Worm (Caenorhabditis elegans) whole organism, L4 larva: Measurements from ENCODE around the gene gpch-1.
A peak's percentile ranks its signal among the peaks of the same experiment; 100 is the strongest.

Source experiments
- D1046.2 ChIP-seq: fragments of 200-800 bp; sonication (Bioruptor generic); IDR thresholded peaks from 2 replicates; pipeline ENCODE4 v1.3.6; 2022; ENCODE audit warnings: missing genetic modification characterization, missing compliant biosample characterization
- Y5F2A.4 ChIP-seq: fragments of 200-800 bp; sonication (Bioruptor generic); optimal IDR thresholded peaks from 2 replicates; lab custom pipeline; 2018; ENCODE audit warnings: mild to moderate bottlenecking, missing genetic modification characterization, missing compliant biosample characterization
- ZK546.5 ChIP-seq, 2 experiments: sonication (generic microtip); optimal IDR thresholded peaks; 2 replicates each; lab custom pipeline; 2017; ENCODE audit warnings: missing biosample characterization in 2 of 2, missing genetic modification characterization in 2 of 2
- aha-1 ChIP-seq: fragments of 150-350 bp; peaks from one replicate; lab custom pipeline; 2014; ENCODE audit warnings: missing biosample characterization, missing genetic modification characterization
- attf-4 ChIP-seq: sonication (generic microtip); optimal IDR thresholded peaks from 3 replicates; lab custom pipeline; 2017; ENCODE audit warnings: missing biosample characterization, missing genetic modification characterization
- ceh-82 ChIP-seq: sonication (generic microtip); optimal IDR thresholded peaks from 2 replicates; lab custom pipeline; 2017; ENCODE audit warnings: missing biosample characterization, missing genetic modification characterization
- ces-1 ChIP-seq: fragments of 150-350 bp; sonication (generic microtip); optimal IDR thresholded peaks from 4 replicates; lab custom pipeline; 2014; ENCODE audit warnings: missing biosample characterization, missing genetic modification reagents, missing genetic modification characterization
- ctbp-1 ChIP-seq: fragments of 200-800 bp; sonication (Bioruptor generic); IDR thresholded peaks from 2 replicates; pipeline ENCODE4 v1.3.6; 2022; ENCODE audit warnings: missing genetic modification reagents, missing genetic modification characterization, missing compliant biosample characterization
- daf-12 ChIP-seq: fragments of 150-350 bp; optimal IDR thresholded peaks from 2 replicates; lab custom pipeline; 2014; ENCODE audit warnings: missing biosample characterization, missing genetic modification reagents, missing genetic modification characterization
- dmd-6 ChIP-seq: fragments of 200-800 bp; sonication (Bioruptor generic); IDR thresholded peaks from 2 replicates; pipeline ENCODE4 v1.3.6; 2022; ENCODE audit warnings: missing genetic modification reagents, missing genetic modification characterization, missing compliant biosample characterization
- egl-43 ChIP-seq: fragments of 200-800 bp; sonication (Bioruptor generic); IDR thresholded peaks from 2 replicates; pipeline ENCODE4 v1.3.6; 2022; ENCODE audit warnings: missing genetic modification reagents, missing genetic modification characterization, missing compliant biosample characterization
- hif-1 ChIP-seq, 2 experiments: sonication (generic microtip); optimal IDR thresholded peaks; 2 replicates each; lab custom pipeline; 2016 to 2017; ENCODE audit warnings: missing compliant biosample characterization in 2 of 2, missing genetic modification characterization in 2 of 2, missing genetic modification reagents in 2 of 2, missing genotype in 2 of 2, mild to moderate bottlenecking in 1 of 2
- hlh-11 ChIP-seq: fragments of 200-800 bp; sonication (Bioruptor generic); optimal IDR thresholded peaks from 2 replicates; lab custom pipeline; 2018; ENCODE audit warnings: mild to moderate bottlenecking, missing genetic modification characterization, missing compliant biosample characterization
- lim-7 ChIP-seq: fragments of 200-800 bp; sonication (Bioruptor generic); IDR thresholded peaks from 2 replicates; pipeline ENCODE4 v1.3.6; 2022; ENCODE audit warnings: missing genetic modification characterization, missing compliant biosample characterization
- lin-1 ChIP-seq: fragments of 200-800 bp; sonication (Bioruptor generic); IDR thresholded peaks from 2 replicates; pipeline ENCODE4 v1.3.6; 2022; ENCODE audit warnings: missing genetic modification reagents, missing genetic modification characterization, missing compliant biosample characterization
- lin-13 ChIP-seq: fragments of 150-350 bp; optimal IDR thresholded peaks from 2 replicates; lab custom pipeline; 2014; ENCODE audit warnings: missing biosample characterization, missing genetic modification reagents, missing genetic modification characterization
- lin-29 ChIP-seq: fragments of 200-800 bp; sonication (Bioruptor generic); IDR thresholded peaks from 2 replicates; pipeline ENCODE4 v1.3.6; 2022; ENCODE audit warnings: missing genetic modification reagents, missing genetic modification characterization, missing compliant biosample characterization
- lsy-2 ChIP-seq, 2 experiments: fragments of 150-350 bp in 1 of 2; sonication (generic microtip) in 1 of 2; optimal IDR thresholded peaks; 2 replicates each; lab custom pipeline; 2014 to 2017; ENCODE audit warnings: missing biosample characterization in 2 of 2, missing genetic modification characterization in 2 of 2
- madf-5 ChIP-seq, 2 experiments: fragments of 200-800 bp; sonication (Bioruptor generic); IDR thresholded peaks; 2 replicates each; pipeline ENCODE4 v1.3.6; 2022; ENCODE audit warnings: missing compliant biosample characterization in 2 of 2, missing genetic modification characterization in 2 of 2
- mxl-3 ChIP-seq: fragments of 200-800 bp; sonication (Bioruptor generic); optimal IDR thresholded peaks from 2 replicates; lab custom pipeline; 2018; ENCODE audit warnings: mild to moderate bottlenecking, missing genetic modification characterization, missing compliant biosample characterization
- nhr-102 ChIP-seq: sonication (generic microtip); optimal IDR thresholded peaks from 2 replicates; lab custom pipeline; 2016; ENCODE audit warnings: mild to moderate bottlenecking, missing genetic modification characterization, moderate library complexity, missing compliant biosample characterization
- nhr-25 ChIP-seq: sonication (generic microtip); optimal IDR thresholded peaks from 2 replicates; lab custom pipeline; 2017; ENCODE audit warnings: missing genetic modification characterization, mild to moderate bottlenecking, missing compliant biosample characterization, antibody characterized with exemption, moderate library complexity, borderline replicate concordance; ENCODE audit not compliant: insufficient read depth
- nhr-42 ChIP-seq: fragments of 200-800 bp; sonication (Bioruptor generic); IDR thresholded peaks from 2 replicates; pipeline ENCODE4 v1.3.6; 2022; ENCODE audit warnings: missing genetic modification characterization, missing compliant biosample characterization
- pha-4 ChIP-seq, 2 experiments: fragments of 150-350 bp in 1 of 2; fragments of 200-800 bp in 1 of 2; sonication (Bioruptor generic) in 1 of 2; IDR thresholded peaks in 1 of 2; optimal IDR thresholded peaks in 1 of 2; 2 replicates each; pipeline versions ENCODE4 v1.3.6 to Lab custom; 2014 to 2022; ENCODE audit warnings: missing genetic modification characterization in 2 of 2, missing genetic modification reagents in 2 of 2, missing biosample characterization in 1 of 2, missing compliant biosample characterization in 1 of 2
- rbr-2 ChIP-seq: sonication (generic microtip); optimal IDR thresholded peaks from 2 replicates; lab custom pipeline; 2016; ENCODE audit warnings: missing genotype, missing genetic modification characterization, missing compliant biosample characterization
- saeg-2 ChIP-seq: fragments of 200-800 bp; sonication (Bioruptor generic); IDR thresholded peaks from 2 replicates; pipeline ENCODE4 v1.3.6; 2022; ENCODE audit warnings: missing genetic modification reagents, missing genetic modification characterization, missing compliant biosample characterization
- unc-130 ChIP-seq: sonication (generic microtip); optimal IDR thresholded peaks from 2 replicates; lab custom pipeline; 2016; ENCODE audit warnings: missing genetic modification reagents, missing genetic modification characterization, missing compliant biosample characterization
- unc-62 ChIP-seq, 3 experiments: fragments of 150-350 bp in 1 of 3; sonication (generic microtip); optimal IDR thresholded peaks in 2 of 3; peaks in 1 of 3; 1 replicate in 1 of 3; 2 replicates in 2 of 3; lab custom pipeline; 2014 to 2017; ENCODE audit warnings: missing biosample characterization in 3 of 3, missing genetic modification characterization in 3 of 3, missing genetic modification reagents in 3 of 3, missing genotype in 1 of 3

gpch-1 gene

DNA sequence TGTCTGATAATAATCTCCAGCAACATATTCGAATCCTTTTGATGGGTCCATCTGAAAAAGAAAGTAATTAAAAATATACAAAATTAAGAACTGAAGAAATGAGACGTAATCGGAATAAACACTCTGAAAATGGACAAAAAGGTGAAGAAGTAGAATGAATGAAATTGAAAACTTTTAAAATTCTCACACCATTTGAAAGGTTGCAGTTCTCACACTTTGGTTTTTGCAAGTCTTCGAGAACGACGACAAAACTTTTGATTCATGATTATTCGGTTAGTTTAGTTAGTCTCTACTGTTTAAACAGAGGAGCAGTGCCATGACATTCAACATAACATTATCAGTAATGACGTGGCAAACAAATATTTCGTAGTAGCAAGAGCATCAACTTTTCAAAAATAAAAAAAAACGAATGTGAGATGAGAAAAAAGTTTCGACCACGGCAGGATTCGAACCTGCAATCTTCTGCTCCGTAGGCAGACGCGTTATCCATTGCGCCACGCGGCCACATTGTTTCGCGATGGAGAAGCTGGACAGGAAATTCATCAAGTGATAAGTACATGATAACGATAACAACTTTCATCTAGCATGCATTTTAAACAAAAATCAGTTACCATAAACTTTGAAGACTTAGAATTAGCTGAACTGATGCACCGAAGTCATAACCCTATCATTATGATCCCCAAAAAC, 41.7 kb downstream of the gpch-1 start, which contains the start of gene ceh-43 (continued):
- 0 out of 2 replicates have a peak, but pooled peaks have one; percentile 28 for TF ChIP-seq nhr-42
- no peak for TF ChIP-seq lin-1 (GFP tag; lab: Robert Waterston, UW)
- TF ChIP-seq Y5F2A.4: peak; percentile 23
- TF ChIP-seq dmd-6 (GFP tag; lab: Robert Waterston, UW): peak; percentile 44; the same call in 1 of the 2 replicates
- TF ChIP-seq ctbp-1 (GFP tag; lab: Robert Waterston, UW): peak; percentile 43; the same call in 1 of the 2 replicates
- TF ChIP-seq ceh-82 (tag; lab: Kevin White, UChicago): no peak
- peak; percentile 74; the same call in 1 of the 2 replicates for TF ChIP-seq egl-43 (GFP tag; lab: Robert Waterston, UW)
- TF ChIP-seq pha-4 (GFP tag; IDR thresholded peaks at IDR 0.05; lab: Robert Waterston, UW): peak; percentile 62; the same call in 1 of the 2 replicates
- TF ChIP-seq pha-4 (tag; optimal IDR thresholded peaks at IDR 0.05; lab: Kevin White, UChicago): no peak
- TF ChIP-seq ces-1 (GFP tag; lab: Kevin White, UChicago): no peak
- peak; percentile 69 for TF ChIP-seq lim-7 (GFP tag; lab: Robert Waterston, UW)
- no peak for TF ChIP-seq rbr-2 (tag; lab: Kevin White, UChicago)
- TF ChIP-seq, all 104 proteins: peak for 26

DNA sequence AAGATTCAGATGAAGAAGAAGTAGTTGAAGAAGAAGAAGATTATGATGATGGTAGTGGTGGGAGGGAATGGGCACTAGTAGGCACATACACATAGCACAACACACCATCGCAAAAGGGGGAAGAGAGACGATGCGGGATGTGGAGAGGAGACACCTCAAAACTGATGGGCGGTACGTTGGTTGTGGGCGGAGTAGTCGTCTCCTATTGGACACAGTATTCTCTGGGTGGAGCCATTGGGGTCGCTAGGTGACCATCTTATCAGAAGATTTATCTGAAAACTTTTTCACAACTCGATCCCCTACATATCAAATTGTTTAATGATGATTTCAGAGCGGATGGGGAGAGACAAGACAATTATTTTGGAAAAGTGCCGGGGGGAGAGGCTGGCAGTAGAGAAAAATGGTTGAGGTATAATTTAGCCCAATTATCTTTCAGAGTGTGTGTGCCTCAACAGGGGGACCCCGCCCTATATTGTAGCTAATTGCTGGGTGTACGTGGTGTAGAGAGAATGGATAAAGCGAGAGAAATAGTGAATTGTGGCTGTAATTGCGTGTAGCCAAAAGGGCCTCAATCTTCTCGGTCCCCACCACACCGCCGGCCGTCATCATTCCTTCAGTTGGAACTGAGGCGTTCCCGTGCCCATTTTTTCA, 42.5 kb downstream of the gpch-1 start:
- TF ChIP-seq D1046.2 (GFP tag; lab: Robert Waterston, UW): 0 out of 2 replicates have a peak, but pooled peaks have one; percentile 18
- TF ChIP-seq saeg-2: no peak

DNA sequence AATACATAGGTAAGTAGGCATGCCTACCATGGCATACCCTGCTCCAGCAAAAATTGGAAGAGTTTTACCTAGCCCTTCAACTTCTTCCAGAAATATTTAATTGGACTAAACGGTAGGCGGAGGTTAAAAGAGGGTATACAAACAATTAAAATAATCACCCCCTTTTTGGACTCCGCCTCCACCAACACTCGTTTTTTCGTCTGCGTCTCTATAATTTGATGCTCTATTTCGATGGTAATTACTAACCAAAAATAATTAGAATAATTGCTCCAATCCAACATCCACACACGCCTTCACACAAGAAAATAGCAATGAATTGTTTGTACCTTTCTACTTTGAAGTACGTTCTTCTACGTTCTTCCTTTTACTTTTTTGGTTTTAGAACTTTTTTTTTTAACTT, 44.4 kb downstream of the gpch-1 start:
- TF ChIP-seq attf-4 (tag; lab: Kevin White, UChicago): no peak
- TF ChIP-seq ZK546.5 (tag; optimal IDR thresholded peaks at IDR 0.05; lab: Kevin White, UChicago): no peak
- peak; percentile 61 for TF ChIP-seq aha-1

DNA sequence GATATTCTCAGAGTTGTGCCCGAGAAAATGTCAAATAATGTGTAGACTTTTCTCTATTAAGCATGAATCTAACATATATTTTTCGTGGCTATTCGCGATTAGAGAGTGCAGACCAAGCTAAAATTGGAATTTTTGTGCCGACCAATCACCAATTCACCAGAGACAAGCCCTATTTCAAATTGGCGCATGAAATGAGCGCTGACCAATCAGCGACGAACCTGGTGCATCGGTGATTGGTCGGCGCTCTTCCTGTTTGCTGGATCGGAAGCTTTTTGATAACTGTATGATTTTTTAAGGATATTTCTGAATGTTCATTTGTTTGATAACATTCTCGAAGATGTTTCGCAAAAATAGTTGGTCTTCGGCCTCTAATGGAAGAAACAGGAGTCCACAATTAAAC, 45.0 kb downstream of the gpch-1 start:
- TF ChIP-seq mxl-3 (GFP tag; lab: Kevin White, UChicago) (no peak), madf-5 (GFP tag; IDR thresholded peaks at IDR 0.05; lab: Robert Waterston, UW) (0 out of 4 replicates have a peak, but pooled peaks of 1 of the 2 experiments have one; percentile 47)

DNA sequence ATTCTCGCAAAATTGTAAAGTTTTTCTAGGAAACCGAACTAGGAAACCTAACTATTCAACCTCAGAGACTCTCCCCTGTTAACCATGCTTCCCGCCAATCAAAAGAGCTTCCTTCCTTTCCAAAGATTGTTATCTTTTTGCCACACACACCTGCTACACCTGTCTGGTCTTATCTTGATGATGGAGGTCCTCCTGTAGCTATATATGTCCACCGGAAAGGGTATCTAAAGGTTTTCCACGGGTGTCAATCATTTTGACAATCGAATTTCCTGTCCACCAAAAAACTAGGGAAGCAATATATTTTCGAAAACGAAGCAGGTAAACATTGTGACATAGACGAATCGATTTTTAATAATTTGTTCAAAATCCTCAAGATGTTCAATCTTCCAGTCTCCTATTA, 45.4 kb downstream of the gpch-1 start:
- no peak for TF ChIP-seq unc-130 (GFP tag; lab: Kevin White, UChicago)
- TF ChIP-seq unc-62 (GFP tag; optimal IDR thresholded peaks at IDR 0.05 in 1 of 2; lab: Kevin White, UChicago): peak in 1 of 2 experiments; percentile 42
- no peak for TF ChIP-seq unc-62 (tag; optimal IDR thresholded peaks at IDR 0.05; lab: Kevin White, UChicago)

DNA sequence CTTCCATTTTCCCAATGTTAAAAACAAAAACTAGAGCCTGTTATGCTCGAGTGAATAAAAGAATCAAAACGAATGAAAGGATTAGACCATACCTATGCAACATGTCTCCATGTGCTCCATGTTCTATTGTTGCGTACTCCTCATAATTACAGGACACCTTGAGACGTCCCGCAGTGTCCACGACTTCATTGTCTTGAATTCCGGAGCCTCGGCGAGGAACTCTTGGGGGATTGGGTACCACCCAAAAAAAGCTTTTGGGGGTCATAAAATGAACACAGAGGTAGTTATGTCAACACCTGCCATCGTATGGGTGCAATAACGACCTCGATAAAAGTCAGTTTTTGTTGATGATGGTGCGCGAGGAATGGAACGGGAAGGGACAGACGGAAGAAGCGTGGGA, 46.6 kb downstream of the gpch-1 start:
- TF ChIP-seq unc-62 (GFP tag; optimal IDR thresholded peaks at IDR 0.05 in 1 of 2; lab: Kevin White, UChicago): peak in 1 of 2 experiments; percentile 13
- no peak for TF ChIP-seq unc-62 (tag; optimal IDR thresholded peaks at IDR 0.05; lab: Kevin White, UChicago)
- TF ChIP-seq hlh-11: no peak

DNA sequence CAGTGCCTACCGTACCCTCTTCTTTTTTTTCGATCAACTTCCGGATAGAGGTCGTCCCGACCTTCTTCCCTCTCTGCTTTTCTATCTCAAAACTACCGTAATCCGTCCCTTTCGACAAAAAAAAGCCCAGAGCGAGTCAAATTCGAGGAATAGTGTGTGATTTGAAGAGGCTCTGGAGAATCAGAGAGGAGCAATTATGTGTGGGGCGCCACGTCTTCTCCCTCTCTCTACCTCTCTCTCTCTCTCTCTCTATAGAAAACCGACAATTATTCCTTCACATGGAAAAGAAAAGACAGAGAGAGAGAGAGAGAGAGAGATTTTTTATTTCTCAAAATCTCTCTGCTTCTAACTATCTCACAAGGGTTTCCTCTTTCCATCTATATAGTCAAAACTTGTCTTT, 48.2 kb downstream of the gpch-1 start:
- TF ChIP-seq madf-5 (GFP tag; IDR thresholded peaks at IDR 0.05; lab: Robert Waterston, UW) (no peak), daf-12 (tag; lab: Kevin White, UChicago) (no peak), hif-1 (tag; optimal IDR thresholded peaks at IDR 0.05; lab: Kevin White, UChicago) (no peak), lin-13 (no peak), nhr-25 (tag; lab: Kevin White, UChicago) (no peak), rbr-2 (tag; lab: Kevin White, UChicago) (peak; percentile 24), nhr-102 (tag; lab: Kevin White, UChicago) (no peak), aha-1 (peak; percentile 16), lin-29 (no peak), unc-62 (GFP tag; optimal IDR thresholded peaks at IDR 0.05 in 1 of 2; lab: Kevin White, UChicago) (no peak), unc-62 (tag; optimal IDR thresholded peaks at IDR 0.05; lab: Kevin White, UChicago) (no peak), lsy-2 (tag; optimal IDR thresholded peaks at IDR 0.05; lab: Kevin White, UChicago) (peak in 1 of 2 experiments; percentile 57)
